Fruit fly (Drosophila melanogaster): ENCODE data around the gene hth.

The hth gene

dm6 chr3R:10664942-10665341 is 25.6 kb upstream of the hth start (continued):
- no peak for TF ChIP-seq CG12236 (GFP tag; optimal IDR thresholded peaks at IDR 0.05)
- TF ChIP-seq Sry-β (GFP tag; optimal IDR thresholded peaks at IDR 0.05), result peak; percentile 31
- peak; percentile 100 for TF ChIP-seq Nf-YB (GFP tag; optimal IDR thresholded peaks at IDR 0.05)
- TF ChIP-seq CG1602 (GFP tag; optimal IDR thresholded peaks at IDR 0.05), result no peak
- TF ChIP-seq CG13296 (GFP tag; optimal IDR thresholded peaks at IDR 0.05), result peak; percentile 36
- peak; percentile 63 for TF ChIP-seq CG2712 (tag; optimal IDR thresholded peaks at IDR 0.05)
- TF ChIP-seq HLHmδ (GFP tag; optimal IDR thresholded peaks at IDR 0.05), result peak; percentile 85
- no peak for TF ChIP-seq Eip74EF (GFP tag; optimal IDR thresholded peaks at IDR 0.05)
- peak; percentile 40; the same call in 2 of the 3 replicates for TF ChIP-seq CG6791 (GFP tag; IDR thresholded peaks at IDR 0.05; ENCODE audit: partially characterized antibody)
- TF ChIP-seq dmrt11E (tag; optimal IDR thresholded peaks at IDR 0.05), result peak; percentile 30
- TF ChIP-seq CG11456 (GFP tag; IDR thresholded peaks at IDR 0.05), result peak; percentile 67; the same call in 2 of the 3 replicates
- peak; percentile 25 for TF ChIP-seq CG18619 (GFP tag; optimal IDR thresholded peaks at IDR 0.05)
- TF ChIP-seq CG4820 (GFP tag; optimal IDR thresholded peaks at IDR 0.05), result peak; percentile 20
- peak; percentile 12; the same call in 1 of the 2 replicates for TF ChIP-seq Scr (GFP tag; IDR thresholded peaks at IDR 0.05; ENCODE audit: partially characterized antibody)
- peak; percentile 41; the same call in 1 of the 3 replicates for TF ChIP-seq CG11695 (GFP tag; IDR thresholded peaks at IDR 0.05)
- no peak for TF ChIP-seq tx (GFP tag; optimal IDR thresholded peaks at IDR 0.05)
- TF ChIP-seq sqz (GFP tag; optimal IDR thresholded peaks at IDR 0.05), result peak; percentile 89
- TF ChIP-seq CG14014 (GFP tag; IDR thresholded peaks at IDR 0.05), result no peak
- TF ChIP-seq CG32532 (GFP tag; IDR thresholded peaks at IDR 0.05), result peak; percentile 53; the same call in 1 of the 2 replicates
- peak; percentile 4 for TF ChIP-seq MESR4 (GFP tag; optimal IDR thresholded peaks at IDR 0.05)
- no peak for TF ChIP-seq CG3163 (GFP tag; optimal IDR thresholded peaks at IDR 0.05)
- TF ChIP-seq lab (GFP tag; optimal IDR thresholded peaks at IDR 0.05), result peak; percentile 66
- peak; percentile 32 for TF ChIP-seq tin (GFP tag; optimal IDR thresholded peaks at IDR 0.05)
- 0 out of 2 replicates have a peak, but pooled peaks have one; percentile 35 for TF ChIP-seq CG31224 (GFP tag; IDR thresholded peaks at IDR 0.05)
- no peak for TF ChIP-seq CG10147 (GFP tag; optimal IDR thresholded peaks at IDR 0.05)
- peak; percentile 48 for TF ChIP-seq PHDP (tag; optimal IDR thresholded peaks at IDR 0.05)
- TF ChIP-seq sens-2 (GFP tag; IDR thresholded peaks at IDR 0.05), result 0 out of 2 replicates have a peak, but pooled peaks have one; percentile 47
- TF ChIP-seq Tbp (GFP tag; optimal IDR thresholded peaks at IDR 0.05), result no peak
- peak; percentile 44 for TF ChIP-seq CG15269 (tag; optimal IDR thresholded peaks at IDR 0.05)
- TF ChIP-seq CG2199 (GFP tag; IDR thresholded peaks at IDR 0.05), result peak; percentile 97
- TF ChIP-seq MTF-1 (GFP tag; optimal IDR thresholded peaks at IDR 0.05; ENCODE audit: borderline replicate concordance), result peak; percentile 85
- TF ChIP-seq Hr3 (GFP tag; optimal IDR thresholded peaks at IDR 0.05), result no peak
- TF ChIP-seq CG2875 (GFP tag; optimal IDR thresholded peaks at IDR 0.05), result peak; percentile 75
- TF ChIP-seq Dip3 (GFP tag; optimal IDR thresholded peaks at IDR 0.05), result no peak
- TF ChIP-seq CG34224 (GFP tag; IDR thresholded peaks at IDR 0.05; ENCODE audit: partially characterized antibody), result no peak
- TF ChIP-seq Fer2 (tag; optimal IDR thresholded peaks at IDR 0.05), result peak; percentile 30
- peak; percentile 50 for TF ChIP-seq sd (tag; optimal IDR thresholded peaks at IDR 0.05)
- peak; percentile 29 for TF ChIP-seq H2.0 (GFP tag; IDR thresholded peaks at IDR 0.05)
- no peak for TF ChIP-seq klu (GFP tag; IDR thresholded peaks at IDR 0.05)
- TF ChIP-seq tio (GFP tag; optimal IDR thresholded peaks at IDR 0.05), result no peak
- TF ChIP-seq CG2116 (GFP tag; optimal IDR thresholded peaks at IDR 0.05), result peak; percentile 28
- TF ChIP-seq row (GFP tag; IDR thresholded peaks at IDR 0.05), result peak; percentile 22; the same call in 1 of the 3 replicates
- TF ChIP-seq CG1603 (tag; optimal IDR thresholded peaks at IDR 0.05), result peak; percentile 72
- TF ChIP-seq CG14441 (GFP tag; IDR thresholded peaks at IDR 0.05), result no peak
- TF ChIP-seq Opbp (GFP tag; IDR thresholded peaks at IDR 0.05; ENCODE audit: partially characterized antibody), result peak; percentile 49; the same call in 1 of the 3 replicates
- TF ChIP-seq CG13123 (GFP tag; optimal IDR thresholded peaks at IDR 0.05), result no peak
- TF ChIP-seq CG31388 (GFP tag; optimal IDR thresholded peaks at IDR 0.05), result no peak
- TF ChIP-seq pita (GFP tag; optimal IDR thresholded peaks at IDR 0.05), result no peak
- no peak for TF ChIP-seq Dip2 (GFP tag; IDR thresholded peaks at IDR 0.05)
- peak; percentile 42; the same call in 1 of the 2 replicates for TF ChIP-seq CG1024 (GFP tag; IDR thresholded peaks at IDR 0.05)

Data from whole organism, embryonic.